Worm (Caenorhabditis elegans) whole organism, L1 larva: ENCODE results near the gene C15C8.4.

Experiments used
- alr-1 ChIP-seq: fragments of 200-800 bp; sonication (Bioruptor generic); optimal IDR thresholded peaks from 2 replicates; lab custom pipeline; 2018; ENCODE audit warnings: borderline replicate concordance, mild to moderate bottlenecking, missing genetic modification characterization, missing compliant biosample characterization
- blmp-1 ChIP-seq: fragments of 150-350 bp; optimal IDR thresholded peaks from 2 replicates; lab custom pipeline; 2014; ENCODE audit warnings: missing biosample characterization, missing genetic modification characterization
- ceh-8 ChIP-seq: fragments of 200-800 bp; sonication (Bioruptor generic); optimal IDR thresholded peaks from 2 replicates; lab custom pipeline; 2018; ENCODE audit warnings: mild to moderate bottlenecking, missing genetic modification characterization, moderate library complexity, missing compliant biosample characterization
- ceh-82 ChIP-seq, 3 experiments: fragments of 150-350 bp in 1 of 3; sonication (generic microtip) in 2 of 3; optimal IDR thresholded peaks; 2 replicates each; lab custom pipeline; 2014 to 2017; ENCODE audit warnings: missing biosample characterization in 3 of 3, missing genetic modification characterization in 3 of 3
- fkh-10 ChIP-seq: sonication (generic microtip); optimal IDR thresholded peaks from 2 replicates; lab custom pipeline; 2017; ENCODE audit warnings: missing biosample characterization, missing genetic modification reagents, missing genetic modification characterization
- fos-1 ChIP-seq: fragments of 150-350 bp; optimal IDR thresholded peaks from 2 replicates; lab custom pipeline; 2014; ENCODE audit warnings: missing biosample characterization, missing genetic modification characterization
- nhr-12 ChIP-seq: sonication (generic microtip); optimal IDR thresholded peaks from 2 replicates; lab custom pipeline; 2017; ENCODE audit warnings: missing biosample characterization, missing genetic modification characterization
- nhr-237 ChIP-seq: fragments of 150-350 bp; optimal IDR thresholded peaks from 2 replicates; lab custom pipeline; 2014; ENCODE audit warnings: missing biosample characterization, missing genetic modification characterization
- pag-3 ChIP-seq: sonication (generic microtip); optimal IDR thresholded peaks from 2 replicates; lab custom pipeline; 2017; ENCODE audit warnings: missing genetic modification characterization, mild to moderate bottlenecking, missing compliant biosample characterization, antibody characterized with exemption, borderline replicate concordance; ENCODE audit not compliant: insufficient read depth
- snpc-4 ChIP-seq: fragments of 150-350 bp; optimal IDR thresholded peaks from 2 replicates; lab custom pipeline; 2014; ENCODE audit warnings: missing biosample characterization, missing genetic modification characterization

- no peak for TF ChIP-seq snpc-4 (tag; lab: Kevin White, UChicago)
- TF ChIP-seq fkh-10 (GFP tag; lab: Kevin White, UChicago): no peak
- no peak for TF ChIP-seq fos-1
- TF ChIP-seq ceh-82 (tag; optimal IDR thresholded peaks at IDR 0.05; lab: Kevin White, UChicago): no peak
- TF ChIP-seq ceh-8 (GFP tag; lab: Kevin White, UChicago): no peak
- TF ChIP-seq blmp-1 (tag; lab: Kevin White, UChicago): no peak
- no peak for TF ChIP-seq pag-3 (tag; lab: Kevin White, UChicago)
- no peak for TF ChIP-seq nhr-12 (tag; lab: Kevin White, UChicago)
- no peak for TF ChIP-seq alr-1 (tag; lab: Kevin White, UChicago)
- no peak for TF ChIP-seq nhr-237 (tag; lab: Kevin White, UChicago)
Observed at ce11 chrV:12736166-12736753, 11.0 kb downstream of the C15C8.4 start, which contains the start of gene cky-1.
